Worm (Caenorhabditis elegans) whole organism, late embryonic: ENCODE measurements around the gene egl-6.

ENCODE experiments used
- F13H6.1 ChIP-seq: sonication (generic microtip); optimal IDR thresholded peaks from 2 replicates; lab custom pipeline; 2016; ENCODE audit warnings: missing genetic modification characterization, missing compliant biosample characterization
- ahr-1 ChIP-seq: sonication (generic microtip); optimal IDR thresholded peaks from 2 replicates; lab custom pipeline; 2016; ENCODE audit warnings: missing genetic modification characterization, missing compliant biosample characterization
- ceh-2 ChIP-seq: sonication (generic microtip); optimal IDR thresholded peaks from 2 replicates; lab custom pipeline; 2016; ENCODE audit warnings: missing genotype, missing genetic modification characterization, missing compliant biosample characterization
- elt-2 ChIP-seq: sonication (generic microtip); optimal IDR thresholded peaks from 2 replicates; lab custom pipeline; 2016; ENCODE audit warnings: missing genetic modification reagents, missing genetic modification characterization, missing compliant biosample characterization
- eyg-1 ChIP-seq: sonication (generic microtip); optimal IDR thresholded peaks from 2 replicates; lab custom pipeline; 2016; ENCODE audit warnings: missing genotype, missing genetic modification characterization, missing compliant biosample characterization
- hlh-13 ChIP-seq: fragments of 200-800 bp; sonication (Bioruptor generic); optimal IDR thresholded peaks from 2 replicates; lab custom pipeline; 2018; ENCODE audit warnings: mild to moderate bottlenecking, missing genetic modification characterization, missing compliant biosample characterization
- lin-11 ChIP-seq: fragments of 200-800 bp; sonication (Bioruptor generic); optimal IDR thresholded peaks from 2 replicates; lab custom pipeline; 2018; ENCODE audit warnings: mild to moderate bottlenecking, missing genetic modification characterization, missing compliant biosample characterization
- pha-4 ChIP-seq: fragments of 150-350 bp; optimal IDR thresholded peaks from 2 replicates; lab custom pipeline; 2018; ENCODE audit warnings: missing biosample characterization, missing genetic modification reagents, missing genetic modification characterization
- sox-2 ChIP-seq: fragments of 200-800 bp; sonication (Bioruptor generic); IDR thresholded peaks from 2 replicates; pipeline ENCODE4 v1.3.6; 2022; ENCODE audit warnings: missing genetic modification reagents, missing genetic modification characterization, missing compliant biosample characterization
- tbx-2 ChIP-seq: sonication (generic microtip); optimal IDR thresholded peaks from 2 replicates; lab custom pipeline; 2016; ENCODE audit warnings: missing genetic modification characterization, missing compliant biosample characterization

DNA sequence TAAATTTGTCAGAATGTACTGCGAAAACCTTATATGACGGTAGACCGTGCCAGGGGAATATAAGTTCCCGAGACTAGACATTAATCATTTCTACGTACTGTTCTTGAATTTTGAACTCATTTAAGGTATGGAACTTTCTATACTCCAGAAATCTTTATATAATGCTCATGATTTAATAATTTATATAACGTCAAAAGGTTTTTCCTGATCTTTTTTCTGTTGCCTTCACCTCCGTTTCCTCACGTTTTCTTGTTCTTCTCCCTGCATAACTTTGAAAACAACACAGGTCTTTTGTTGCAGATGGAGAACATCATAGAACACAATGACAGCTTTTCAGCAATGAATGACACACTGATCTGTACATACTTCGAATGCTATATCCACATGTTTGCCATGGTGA, at the start of gene egl-6:
- TF ChIP-seq tbx-2 (tag; lab: Kevin White, UChicago) (no peak), ceh-2 (tag; lab: Kevin White, UChicago) (no peak), sox-2 (GFP tag; lab: Robert Waterston, UW) (no peak), lin-11 (no peak), eyg-1 (tag; lab: Kevin White, UChicago) (no peak), F13H6.1 (tag; lab: Kevin White, UChicago) (no peak), hlh-13 (GFP tag; lab: Kevin White, UChicago) (no peak), ahr-1 (tag; lab: Kevin White, UChicago) (no peak), pha-4 (tag; lab: Kevin White, UChicago) (no peak), elt-2 (tag; lab: Kevin White, UChicago) (no peak)
